Worm (Caenorhabditis elegans): ENCODE results near the gene arrd-4.

ce11 chrII:9879815-9880214 is 41.7 kb upstream of the arrd-4 start:
- no peak for TF ChIP-seq nhr-232 (tag; optimal IDR thresholded peaks at IDR 0.05)
- TF ChIP-seq ceh-9 (tag; optimal IDR thresholded peaks at IDR 0.05) = no peak
- no peak for TF ChIP-seq ama-1 (optimal IDR thresholded peaks at IDR 0.05)
- no peak for TF ChIP-seq hlh-15 (tag; optimal IDR thresholded peaks at IDR 0.05)
- TF ChIP-seq lin-11 (tag; optimal IDR thresholded peaks at IDR 0.05) = no peak
- no peak for TF ChIP-seq hlh-30 (tag; optimal IDR thresholded peaks at IDR 0.05; ENCODE audit: insufficient read depth)
- TF ChIP-seq ets-4 (tag; optimal IDR thresholded peaks at IDR 0.05) = no peak
- no peak for TF ChIP-seq ceh-31 (tag; optimal IDR thresholded peaks at IDR 0.05)

Data from whole organism, late embryonic.